Worm (Caenorhabditis elegans) whole organism, L4/young adult: ENCODE results near the gene str-7.

Source experiments
- W03F9.2 ChIP-seq: fragments of 150-350 bp; optimal IDR thresholded peaks from 2 replicates; lab custom pipeline; 2014; ENCODE audit warnings: missing biosample characterization, missing genetic modification characterization
- him-1 ChIP-seq: sonication (generic microtip); optimal IDR thresholded peaks from 2 replicates; lab custom pipeline; 2016; ENCODE audit warnings: missing genotype, missing genetic modification reagents, missing genetic modification characterization, missing compliant biosample characterization

DNA sequence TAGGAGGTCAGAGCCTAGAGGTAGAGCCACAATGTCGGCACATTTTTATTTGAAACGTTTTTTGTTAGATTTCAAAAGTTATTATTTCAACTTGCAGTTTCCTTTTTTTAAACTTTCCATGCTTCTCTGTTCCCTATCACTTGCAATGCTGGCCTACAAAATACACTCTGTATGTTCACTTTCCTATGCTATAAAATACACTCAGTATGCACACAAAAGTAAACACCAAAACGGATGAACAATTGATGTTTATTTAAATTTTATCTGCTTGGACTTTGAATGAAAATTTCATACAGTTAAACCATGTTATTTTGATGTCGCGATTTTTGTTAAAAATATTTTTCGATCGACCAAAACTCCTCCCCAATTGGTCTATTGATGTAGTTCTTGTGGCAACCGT is 18.7 kb downstream of the str-7 start:
- TF ChIP-seq him-1 (no peak), W03F9.2 (tag; lab: Kevin White, UChicago) (no peak)
